Fruit fly (Drosophila melanogaster): ENCODE data around the gene spel1.
A peak's percentile ranks its signal among the peaks of the same experiment; 100 is the strongest.

spel1 gene

dm6 chr2L:14356279-14356678 is 5.6 kb upstream of the spel1 start:
- TF ChIP-seq CTCF (optimal IDR thresholded peaks at IDR 0.05) (no peak), CG8478 (optimal IDR thresholded peaks at IDR 0.05) (no peak)

dm6 chr2L:14356793-14357372 is 5.0 kb upstream of the spel1 start:
- TF ChIP-seq CG8478 (optimal IDR thresholded peaks at IDR 0.05) (no peak), CTCF (optimal IDR thresholded peaks at IDR 0.05) (no peak)

dm6 chr2L:14358780-14359462 is 2.9 kb upstream of the spel1 start, which contains the start of gene Pgant35A:
Gene Pgant35A (plus strand): TSS chr2L:14359252.
- TF ChIP-seq CTCF (optimal IDR thresholded peaks at IDR 0.05) (peak; percentile 4 to 33), CG8478 (optimal IDR thresholded peaks at IDR 0.05) (no peak)

dm6 chr2L:14361281-14361680 is 588 bp upstream of the spel1 start:
- TF ChIP-seq CG8478 (optimal IDR thresholded peaks at IDR 0.05) (no peak), CTCF (optimal IDR thresholded peaks at IDR 0.05) (no peak)

- TF ChIP-seq CG8478 (optimal IDR thresholded peaks at IDR 0.05) (no peak), CTCF (optimal IDR thresholded peaks at IDR 0.05) (no peak)
Measured at dm6 chr2L:14366590-14367273, 4.9 kb downstream of the spel1 start.

dm6 chr2L:14367274-14367669 is 5.4 kb downstream of the spel1 start:
- no peak for TF ChIP-seq CTCF (optimal IDR thresholded peaks at IDR 0.05)
- TF ChIP-seq CG8478 (optimal IDR thresholded peaks at IDR 0.05): no peak

- TF ChIP-seq CTCF (optimal IDR thresholded peaks at IDR 0.05) (no peak), CG8478 (optimal IDR thresholded peaks at IDR 0.05) (no peak)
Measured at dm6 chr2L:14368833-14369232, 7.0 kb downstream of the spel1 start.

dm6 chr2L:14369933-14370776 is 8.3 kb downstream of the spel1 start:
- TF ChIP-seq CTCF (optimal IDR thresholded peaks at IDR 0.05) (no peak), CG8478 (optimal IDR thresholded peaks at IDR 0.05) (no peak)

dm6 chr2L:14370777-14371096 is 8.9 kb downstream of the spel1 start:
- TF ChIP-seq CG8478 (optimal IDR thresholded peaks at IDR 0.05): no peak
- no peak for TF ChIP-seq CTCF (optimal IDR thresholded peaks at IDR 0.05)

dm6 chr2L:14372254-14372717 is 10.4 kb downstream of the spel1 start:
- no peak for TF ChIP-seq CG8478 (optimal IDR thresholded peaks at IDR 0.05)
- TF ChIP-seq CTCF (optimal IDR thresholded peaks at IDR 0.05): no peak

- TF ChIP-seq CG8478 (optimal IDR thresholded peaks at IDR 0.05) (no peak), CTCF (optimal IDR thresholded peaks at IDR 0.05) (no peak)
Measured at dm6 chr2L:14373250-14373649, 11.4 kb downstream of the spel1 start.

dm6 chr2L:14374024-14374423 is 12.2 kb downstream of the spel1 start:
- no peak for TF ChIP-seq CTCF (optimal IDR thresholded peaks at IDR 0.05)
- no peak for TF ChIP-seq CG8478 (optimal IDR thresholded peaks at IDR 0.05)

- TF ChIP-seq CTCF (optimal IDR thresholded peaks at IDR 0.05) (no peak), CG8478 (optimal IDR thresholded peaks at IDR 0.05) (no peak)
Measured at dm6 chr2L:14376484-14377254, 14.8 kb downstream of the spel1 start.

- no peak for TF ChIP-seq CTCF (optimal IDR thresholded peaks at IDR 0.05)
Measured at dm6 chr2L:14381072-14381471, 19.2 kb downstream of the spel1 start, which contains the start of gene ppk. Gene ppk (minus strand): TSS chr2L:14381172.
